Worm (Caenorhabditis elegans) whole organism, young adult: ENCODE data around the gene F08G12.3.

Experiments used
- F52B5.7 ChIP-seq: sonication (generic microtip); optimal IDR thresholded peaks from 2 replicates; lab custom pipeline; 2016; ENCODE audit warnings: mild to moderate bottlenecking, missing genetic modification characterization, missing compliant biosample characterization
- T26A5.8 ChIP-seq: sonication (generic microtip); optimal IDR thresholded peaks from 2 replicates; lab custom pipeline; 2016; ENCODE audit warnings: missing genetic modification characterization, missing compliant biosample characterization
- nhr-90 ChIP-seq: sonication (generic microtip); optimal IDR thresholded peaks from 2 replicates; lab custom pipeline; 2016; ENCODE audit warnings: missing genotype, mild to moderate bottlenecking, missing genetic modification characterization, missing compliant biosample characterization
- pha-4 ChIP-seq: fragments of 150-350 bp; sonication (generic microtip); optimal IDR thresholded peaks from 2 replicates; lab custom pipeline; 2014; ENCODE audit warnings: missing biosample characterization, missing genetic modification reagents, missing genetic modification characterization
- unc-130 ChIP-seq: sonication (generic microtip); optimal IDR thresholded peaks from 2 replicates; lab custom pipeline; 2016; ENCODE audit warnings: missing genetic modification reagents, missing genetic modification characterization, missing compliant biosample characterization
- unc-62 ChIP-seq: fragments of 150-350 bp; optimal IDR thresholded peaks from 2 replicates; lab custom pipeline; 2014; ENCODE audit warnings: missing biosample characterization, missing genetic modification reagents, missing genetic modification characterization
- ztf-18 ChIP-seq: sonication (generic microtip); optimal IDR thresholded peaks from 2 replicates; lab custom pipeline; 2016; ENCODE audit warnings: missing genotype, mild to moderate bottlenecking, missing genetic modification characterization, missing compliant biosample characterization

ce11 chrX:11323225-11323624, 23.2 kb downstream of the F08G12.3 start:
- TF ChIP-seq pha-4, result no peak
- TF ChIP-seq unc-130 (GFP tag; lab: Kevin White, UChicago), result no peak
- TF ChIP-seq unc-62 (GFP tag; lab: Kevin White, UChicago), result no peak
- TF ChIP-seq T26A5.8 (tag; lab: Kevin White, UChicago), result no peak
- no peak for TF ChIP-seq nhr-90 (tag; lab: Kevin White, UChicago)
- no peak for TF ChIP-seq F52B5.7 (tag; lab: Kevin White, UChicago)
- no peak for TF ChIP-seq ztf-18 (tag; lab: Kevin White, UChicago)
